Fruit fly (Drosophila melanogaster): ENCODE data around the gene Pcp.
A peak's percentile ranks its signal among the peaks of the same experiment; 100 is the strongest.

Pcp gene

DNA sequence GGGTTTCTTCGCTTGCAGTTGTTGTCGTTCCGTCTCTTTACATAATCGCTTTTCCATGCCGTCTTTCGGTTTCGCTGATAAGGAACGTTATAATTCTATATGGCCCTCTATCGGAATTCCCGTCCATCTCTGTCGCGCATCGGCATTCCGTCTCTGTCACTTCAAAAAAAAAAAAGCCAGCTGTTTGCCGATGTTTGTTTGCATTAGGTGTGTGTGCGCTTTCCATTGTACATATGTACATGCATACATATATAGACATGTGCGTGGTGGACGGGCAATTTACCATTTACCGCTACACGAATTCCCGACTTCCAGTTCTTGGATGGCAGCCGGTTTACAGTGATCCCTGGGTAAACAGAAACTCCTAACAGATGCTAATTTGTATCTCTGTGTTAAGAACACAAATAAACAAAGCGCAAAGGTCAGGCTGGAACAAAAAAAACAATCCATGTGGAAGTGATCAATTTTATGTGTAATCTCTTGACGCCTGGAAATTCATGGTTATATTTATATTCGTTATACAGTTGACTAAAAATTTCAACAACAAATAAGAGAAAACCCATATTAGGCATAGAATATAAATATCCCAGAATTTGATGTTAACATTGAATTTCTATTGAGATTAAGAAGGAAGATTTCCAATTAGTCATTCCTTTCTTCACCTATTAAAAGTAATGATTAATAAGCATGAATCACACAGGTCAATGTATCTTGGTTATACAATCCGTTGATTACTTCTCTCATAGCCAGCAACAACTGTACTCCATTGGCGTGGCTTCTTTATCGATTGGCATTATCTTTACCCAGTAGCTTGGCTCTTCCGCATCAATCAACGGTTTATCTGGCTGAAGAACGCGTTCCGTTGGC, 21.8 kb downstream of the Pcp start (continued):
- TF ChIP-seq Hr78 (GFP tag; optimal IDR thresholded peaks at IDR 0.05): peak in 1 of 2 experiments; percentile 72
- no peak for TF ChIP-seq CG34224 (GFP tag; IDR thresholded peaks at IDR 0.05; ENCODE audit: partially characterized antibody)
- TF ChIP-seq Mad (GFP tag; optimal IDR thresholded peaks at IDR 0.05): no peak
- TF ChIP-seq CoRest (tag; optimal IDR thresholded peaks at IDR 0.05): peak; percentile 37
- peak; percentile 49 for TF ChIP-seq oc (tag; optimal IDR thresholded peaks at IDR 0.05)
- no peak for TF ChIP-seq unc-4 (GFP tag; IDR thresholded peaks at IDR 0.05; ENCODE audit: partially characterized antibody)
- no peak for TF ChIP-seq Mrtf (GFP tag; IDR thresholded peaks at IDR 0.05)
- no peak for TF ChIP-seq sna (GFP tag; IDR thresholded peaks at IDR 0.05; ENCODE audit: partially characterized antibody)
- no peak for TF ChIP-seq trem (tag; optimal IDR thresholded peaks at IDR 0.05)
- peak; percentile 15 for TF ChIP-seq PHDP (tag; optimal IDR thresholded peaks at IDR 0.05)
- no peak for TF ChIP-seq CG5245 (GFP tag; optimal IDR thresholded peaks at IDR 0.05)
- TF ChIP-seq Dbx (GFP tag; IDR thresholded peaks at IDR 0.05): no peak
- TF ChIP-seq CG2875 (GFP tag; optimal IDR thresholded peaks at IDR 0.05): peak; percentile 76
- no peak for TF ChIP-seq esg (GFP tag; conservative IDR thresholded peaks at IDR 0.05)
- peak; percentile 44 for TF ChIP-seq CG1603 (tag; optimal IDR thresholded peaks at IDR 0.05)
- no peak for TF ChIP-seq peb (GFP tag; IDR thresholded peaks at IDR 0.05)
- 0 out of 2 replicates have a peak, but pooled peaks have one; percentile 24 for TF ChIP-seq NFAT (GFP tag; IDR thresholded peaks at IDR 0.05)
- TF ChIP-seq HLH54F (GFP tag; optimal IDR thresholded peaks at IDR 0.05): peak; percentile 21
- TF ChIP-seq CG3281 (GFP tag; optimal IDR thresholded peaks at IDR 0.05): peak; percentile 33
- no peak for TF ChIP-seq fu2 (GFP tag; optimal IDR thresholded peaks at IDR 0.05)
- TF ChIP-seq CG11696 (GFP tag; IDR thresholded peaks at IDR 0.05): 0 out of 2 replicates have a peak, but pooled peaks have one; percentile 13
- TF ChIP-seq CG12155 (GFP tag; optimal IDR thresholded peaks at IDR 0.05): no peak
- TF ChIP-seq tx (GFP tag; optimal IDR thresholded peaks at IDR 0.05): no peak
- no peak for TF ChIP-seq dati (GFP tag; IDR thresholded peaks at IDR 0.05)
- peak; percentile 35 for TF ChIP-seq cg (GFP tag; optimal IDR thresholded peaks at IDR 0.05)
- TF ChIP-seq tll (GFP tag; optimal IDR thresholded peaks at IDR 0.05): peak in 1 of 2 experiments; percentile 76
- no peak for TF ChIP-seq fru (optimal IDR thresholded peaks at IDR 0.05)
- TF ChIP-seq ham (GFP tag; IDR thresholded peaks at IDR 0.05): no peak
- TF ChIP-seq Sox100B (GFP tag; optimal IDR thresholded peaks at IDR 0.05): peak; percentile 33
- no peak for TF ChIP-seq CG4854 (GFP tag; optimal IDR thresholded peaks at IDR 0.05)
- no peak for TF ChIP-seq schlank (tag; optimal IDR thresholded peaks at IDR 0.05)
- TF ChIP-seq salm (tag; optimal IDR thresholded peaks at IDR 0.05): no peak
- peak; percentile 21 for TF ChIP-seq unpg (GFP tag; optimal IDR thresholded peaks at IDR 0.05)
- no peak for TF ChIP-seq CG9876 (GFP tag; optimal IDR thresholded peaks at IDR 0.05)
- TF ChIP-seq CG10209 (GFP tag; optimal IDR thresholded peaks at IDR 0.05): peak; percentile 52
- TF ChIP-seq toy (GFP tag; IDR thresholded peaks at IDR 0.05): no peak
- no peak for TF ChIP-seq btn (GFP tag; optimal IDR thresholded peaks at IDR 0.05)
- peak; percentile 59 for TF ChIP-seq CG4707 (GFP tag; optimal IDR thresholded peaks at IDR 0.05)
- TF ChIP-seq CG18262 (tag; optimal IDR thresholded peaks at IDR 0.05): peak; percentile 47
- TF ChIP-seq dm (GFP tag; optimal IDR thresholded peaks at IDR 0.05): no peak
- TF ChIP-seq CG32767 (GFP tag; IDR thresholded peaks at IDR 0.05): no peak
- no peak for TF ChIP-seq CG6254 (GFP tag; optimal IDR thresholded peaks at IDR 0.05)
- TF ChIP-seq org-1 (GFP tag; optimal IDR thresholded peaks at IDR 0.05): no peak
- TF ChIP-seq CG31441 (GFP tag; IDR thresholded peaks at IDR 0.05): 0 out of 2 replicates have a peak, but pooled peaks have one; percentile 17
- no peak for TF ChIP-seq Chrac-16 (GFP tag; optimal IDR thresholded peaks at IDR 0.05)
- peak; percentile 33 for TF ChIP-seq NC2β (GFP tag; optimal IDR thresholded peaks at IDR 0.05)
- no peak for TF ChIP-seq CG10267 (tag; optimal IDR thresholded peaks at IDR 0.05)
- TF ChIP-seq Oaz (GFP tag; IDR thresholded peaks at IDR 0.05): no peak
- TF ChIP-seq seq (GFP tag; IDR thresholded peaks at IDR 0.05): peak; percentile 66
